Worm (Caenorhabditis elegans): ENCODE data around the gene C40H1.9.

Gene C40H1.9

DNA sequence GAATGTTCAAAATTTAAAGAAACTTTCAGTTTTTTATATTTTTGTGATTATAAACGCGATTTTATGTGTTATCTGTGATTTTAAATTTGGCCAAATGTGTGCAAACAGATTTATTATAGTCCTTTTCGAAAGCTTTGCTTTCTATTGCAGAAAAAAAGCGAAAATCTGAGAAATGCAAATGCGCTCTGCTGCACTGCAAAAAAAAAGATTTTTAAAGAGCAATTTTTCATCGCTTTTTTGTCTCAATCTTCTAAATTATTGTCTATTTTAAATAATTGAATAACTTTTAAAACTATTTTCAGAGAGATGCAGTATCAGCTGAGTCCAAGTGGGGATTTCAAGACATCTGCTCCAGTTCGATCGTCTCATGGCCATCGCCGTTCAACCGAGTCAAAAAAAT is 2.3 kb downstream of the C40H1.9 start, which contains the start of gene cpb-1:
TSS of gene cpb-1 (plus strand) at position 301 of the 400 bp plus-strand sequence.
- TF ChIP-seq ceh-9 (tag; optimal IDR thresholded peaks at IDR 0.05): no peak
- no peak for TF ChIP-seq ztf-4 (tag; optimal IDR thresholded peaks at IDR 0.05)
- no peak for TF ChIP-seq jun-1 (tag; optimal IDR thresholded peaks at IDR 0.05)
- TF ChIP-seq mdl-1 (tag; optimal IDR thresholded peaks at IDR 0.05): no peak
- TF ChIP-seq ceh-16 (tag; optimal IDR thresholded peaks at IDR 0.05): no peak
- TF ChIP-seq lin-15B (tag; optimal IDR thresholded peaks at IDR 0.05): no peak
- no peak for TF ChIP-seq nhr-76 (tag; optimal IDR thresholded peaks at IDR 0.05)
- TF ChIP-seq ceh-82 (tag; optimal IDR thresholded peaks at IDR 0.05): no peak
- TF ChIP-seq eor-1 (tag; optimal IDR thresholded peaks at IDR 0.05): no peak
- no peak for TF ChIP-seq nhr-43 (tag; optimal IDR thresholded peaks at IDR 0.05; ENCODE audit: poor library complexity, severe bottlenecking)
- no peak for TF ChIP-seq ztf-11 (tag; optimal IDR thresholded peaks at IDR 0.05)
- TF ChIP-seq hmg-11 (tag; optimal IDR thresholded peaks at IDR 0.05): no peak
- TF ChIP-seq egl-27 (tag; optimal IDR thresholded peaks at IDR 0.05): no peak
- no peak for TF ChIP-seq egl-5 (tag; optimal IDR thresholded peaks at IDR 0.05)
- TF ChIP-seq nfya-1 (tag; optimal IDR thresholded peaks at IDR 0.05; ENCODE audit: insufficient read depth): no peak

DNA sequence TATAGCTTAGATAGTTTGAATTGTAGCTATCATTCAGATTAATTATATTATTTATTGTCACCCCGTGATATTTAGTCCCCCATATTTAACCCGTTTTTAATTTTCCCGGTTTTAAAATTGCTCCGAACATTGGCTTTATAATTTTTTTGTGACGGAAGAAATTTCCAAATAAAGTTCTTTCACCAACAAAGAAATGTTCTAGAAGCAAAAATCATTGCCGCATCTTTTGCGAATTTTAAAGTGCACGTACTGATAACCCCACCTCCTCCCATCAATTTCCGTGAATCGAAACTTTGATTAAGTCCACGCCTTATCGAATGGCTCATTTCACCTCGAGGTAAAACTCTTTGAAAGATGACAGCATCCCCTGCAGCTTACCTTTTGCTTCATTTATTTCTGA is 5.0 kb downstream of the C40H1.9 start, which contains the start of gene C40H1.7:
TSS of gene C40H1.7 (plus strand) at position 301 of the 400 bp plus-strand sequence.
- TF ChIP-seq lin-15B (tag; optimal IDR thresholded peaks at IDR 0.05) (no peak), elt-2 (tag; optimal IDR thresholded peaks at IDR 0.05) (peak; percentile 34)

DNA sequence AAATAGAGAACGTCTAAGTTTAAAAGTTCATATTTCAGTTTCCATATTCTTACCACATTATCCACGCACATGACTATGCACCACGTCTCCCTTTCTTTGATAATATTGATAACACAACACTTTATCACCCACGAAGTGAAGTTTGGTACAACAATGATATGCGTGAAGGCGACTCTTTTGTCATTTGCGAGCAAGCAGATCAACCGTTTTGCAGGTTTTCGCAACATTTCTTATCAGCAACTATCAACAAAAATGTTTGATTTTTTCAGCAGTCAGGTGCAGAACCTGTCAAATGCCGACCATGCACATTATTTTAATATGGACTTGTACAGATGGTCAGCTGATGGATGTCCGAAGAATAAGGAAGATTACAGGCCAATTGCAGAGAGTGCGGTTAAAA is 6.8 kb downstream of the C40H1.9 start:
- TF ChIP-seq jun-1 (tag; optimal IDR thresholded peaks at IDR 0.05) (peak; percentile 47), elt-2 (tag; optimal IDR thresholded peaks at IDR 0.05) (peak; percentile 99), pqm-1 (tag; optimal IDR thresholded peaks at IDR 0.05) (peak; percentile 99), snpc-4 (tag; optimal IDR thresholded peaks at IDR 0.05) (no peak), pha-4 (tag; optimal IDR thresholded peaks at IDR 0.05) (peak; percentile 42)

- no peak for TF ChIP-seq R02D3.7 (tag; optimal IDR thresholded peaks at IDR 0.05)
- TF ChIP-seq unc-39 (tag; optimal IDR thresholded peaks at IDR 0.05): no peak
- no peak for TF ChIP-seq ZK546.5 (tag; optimal IDR thresholded peaks at IDR 0.05)
These were observed 8.2 kb downstream of the C40H1.9 start for ce11 chrIII:9327910-9328309.

- TF ChIP-seq tbx-2 (tag; optimal IDR thresholded peaks at IDR 0.05) (no peak), ama-1 (optimal IDR thresholded peaks at IDR 0.05) (no peak), elt-1 (tag; optimal IDR thresholded peaks at IDR 0.05) (no peak), hmg-11 (tag; optimal IDR thresholded peaks at IDR 0.05) (no peak), fkh-2 (tag; optimal IDR thresholded peaks at IDR 0.05) (no peak), egl-27 (tag; optimal IDR thresholded peaks at IDR 0.05) (no peak), mdl-1 (tag; optimal IDR thresholded peaks at IDR 0.05) (no peak), pha-4 (tag; optimal IDR thresholded peaks at IDR 0.05) (no peak), eor-1 (tag; optimal IDR thresholded peaks at IDR 0.05) (no peak), sea-2 (GFP tag; optimal IDR thresholded peaks at IDR 0.05) (no peak), zag-1 (tag; optimal IDR thresholded peaks at IDR 0.05) (no peak), ceh-82 (tag; optimal IDR thresholded peaks at IDR 0.05) (no peak), elt-3 (tag; optimal IDR thresholded peaks at IDR 0.05) (no peak)
These were observed 9.0 kb downstream of the C40H1.9 start for ce11 chrIII:9328732-9329131.

- TF ChIP-seq nhr-25 (tag; optimal IDR thresholded peaks at IDR 0.05): no peak
- no peak for TF ChIP-seq nhr-11 (tag; optimal IDR thresholded peaks at IDR 0.05)
- no peak for TF ChIP-seq lsy-12 (tag; optimal IDR thresholded peaks at IDR 0.05)
- no peak for TF ChIP-seq mml-1 (tag; optimal IDR thresholded peaks at IDR 0.05)
- TF ChIP-seq ama-1 (optimal IDR thresholded peaks at IDR 0.05): no peak
- TF ChIP-seq eor-1 (tag; optimal IDR thresholded peaks at IDR 0.05): no peak
- no peak for TF ChIP-seq snpc-4 (tag; optimal IDR thresholded peaks at IDR 0.05)
- TF ChIP-seq nhr-43 (tag; optimal IDR thresholded peaks at IDR 0.05; ENCODE audit: poor library complexity, severe bottlenecking): no peak
- no peak for TF ChIP-seq tbx-2 (tag; optimal IDR thresholded peaks at IDR 0.05)
- TF ChIP-seq mdl-1 (tag; optimal IDR thresholded peaks at IDR 0.05): no peak
- no peak for TF ChIP-seq ztf-11 (tag; optimal IDR thresholded peaks at IDR 0.05)
- TF ChIP-seq elt-2 (tag; optimal IDR thresholded peaks at IDR 0.05): no peak
- no peak for TF ChIP-seq skn-1 (tag; optimal IDR thresholded peaks at IDR 0.05)
- TF ChIP-seq ceh-82 (tag; optimal IDR thresholded peaks at IDR 0.05): no peak
- TF ChIP-seq lin-39 (tag; optimal IDR thresholded peaks at IDR 0.05): no peak
- TF ChIP-seq nfya-1 (tag; optimal IDR thresholded peaks at IDR 0.05; ENCODE audit: insufficient read depth): no peak
- no peak for TF ChIP-seq fkh-10 (GFP tag; optimal IDR thresholded peaks at IDR 0.05)
- TF ChIP-seq nhr-12 (tag; optimal IDR thresholded peaks at IDR 0.05): no peak
- TF ChIP-seq pha-4 (tag; optimal IDR thresholded peaks at IDR 0.05): no peak
- no peak for TF ChIP-seq elt-3 (tag; optimal IDR thresholded peaks at IDR 0.05)
These were observed 9.5 kb downstream of the C40H1.9 start, which contains the start of gene C40H1.3 for ce11 chrIII:9329266-9329665. C40H1.3 (minus strand) TSS chrIII:9329366.

Measured in whole organism, L3 larva.